Fruit fly (Drosophila melanogaster) whole organism, embryonic: ENCODE results near the gene CG11999.

Source experiments
- Atf-2 ChIP-seq: fragments of 200-800 bp; sonication (Bioruptor generic); optimal IDR thresholded peaks from 2 replicates; lab custom pipeline; 2016; ENCODE audit warnings: missing biosample characterization, missing genetic modification characterization
- Bteb2 ChIP-seq: fragments of 200-800 bp; sonication (Bioruptor generic); optimal IDR thresholded peaks from 2 replicates; lab custom pipeline; 2016; ENCODE audit warnings: missing biosample characterization, missing genetic modification characterization
- C15 ChIP-seq: fragments of 200-800 bp; sonication (Bioruptor generic); IDR thresholded peaks from 3 replicates; pipeline ENCODE4 v1.3.6; 2022; ENCODE audit warnings: missing biosample characterization, missing genetic modification characterization
- CG10147 ChIP-seq: fragments of 200-800 bp; sonication (Bioruptor generic); optimal IDR thresholded peaks from 2 replicates; lab custom pipeline; 2019; ENCODE audit warnings: missing biosample characterization, mild to moderate bottlenecking, missing genetic modification characterization, moderate library complexity
- CG1024 ChIP-seq: fragments of 200-800 bp; sonication (Bioruptor generic); IDR thresholded peaks from 2 replicates; pipeline ENCODE4 v1.3.6; 2022; ENCODE audit warnings: missing biosample characterization, missing genetic modification characterization
- CG11085 ChIP-seq: fragments of 200-800 bp; sonication (Bioruptor generic); IDR thresholded peaks from 2 replicates; pipeline ENCODE4 v1.3.6; 2022; ENCODE audit warnings: missing biosample characterization, missing genetic modification characterization
- CG12071 ChIP-seq: fragments of 200-800 bp; sonication (Bioruptor generic); optimal IDR thresholded peaks from 3 replicates; lab custom pipeline; 2018; ENCODE audit warnings: missing biosample characterization, mild to moderate bottlenecking, missing genetic modification characterization
- CG1603 ChIP-seq: fragments of 200-800 bp; sonication (Bioruptor generic); optimal IDR thresholded peaks from 2 replicates; lab custom pipeline; 2019; ENCODE audit warnings: missing biosample characterization, mild to moderate bottlenecking, missing genetic modification characterization, moderate library complexity
- CG16813 ChIP-seq: fragments of 200-800 bp; sonication (Bioruptor generic); IDR thresholded peaks from 3 replicates; pipeline ENCODE4 v1.3.6; 2022; ENCODE audit warnings: missing biosample characterization, missing genetic modification characterization; ENCODE audit not compliant: partially characterized antibody
- CG17385 ChIP-seq: fragments of 200-800 bp; sonication (Bioruptor generic); optimal IDR thresholded peaks from 3 replicates; lab custom pipeline; 2018; ENCODE audit warnings: missing biosample characterization, mild to moderate bottlenecking, missing genetic modification characterization
- CG2199 ChIP-seq: fragments of 200-800 bp; sonication (Bioruptor generic); IDR thresholded peaks from 3 replicates; pipeline ENCODE4 v1.3.6; 2022; ENCODE audit warnings: missing biosample characterization, missing genetic modification characterization
- CG32767 ChIP-seq: fragments of 200-800 bp; sonication (Bioruptor generic); IDR thresholded peaks from 2 replicates; pipeline ENCODE4 v1.3.6; 2022; ENCODE audit warnings: missing biosample characterization, missing genetic modification characterization
- CG3281 ChIP-seq: fragments of 200-800 bp; sonication (Bioruptor generic); optimal IDR thresholded peaks from 3 replicates; lab custom pipeline; 2017; ENCODE audit warnings: missing biosample characterization, mild to moderate bottlenecking, missing genetic modification characterization
- CG4424 ChIP-seq: fragments of 200-800 bp; sonication (Bioruptor generic); optimal IDR thresholded peaks from 3 replicates; lab custom pipeline; 2016; ENCODE audit warnings: missing biosample characterization, missing genetic modification characterization
- CG4730 ChIP-seq: fragments of 200-800 bp; sonication (Bioruptor generic); IDR thresholded peaks from 2 replicates; pipeline ENCODE4 v1.3.6; 2022; ENCODE audit warnings: missing biosample characterization, missing genetic modification characterization
- CG6654 ChIP-seq: fragments of 200-800 bp; sonication (Bioruptor generic); optimal IDR thresholded peaks from 2 replicates; lab custom pipeline; 2017; ENCODE audit warnings: missing biosample characterization, mild to moderate bottlenecking, missing genetic modification characterization
- CG7372 ChIP-seq: fragments of 200-800 bp; sonication (Bioruptor generic); IDR thresholded peaks from 2 replicates; pipeline ENCODE4 v1.3.6; 2022; ENCODE audit warnings: missing biosample characterization, missing genetic modification characterization
- Doc2 ChIP-seq: fragments of 200-800 bp; sonication (Bioruptor generic); IDR thresholded peaks from 2 replicates; pipeline ENCODE4 v1.3.6; 2022; ENCODE audit warnings: missing biosample characterization, missing genetic modification characterization
- E2f2 ChIP-seq: fragments of 200-800 bp; sonication (Bioruptor generic); IDR thresholded peaks from 2 replicates; pipeline ENCODE4 v1.3.6; 2022; ENCODE audit warnings: missing biosample characterization, missing genetic modification characterization
- Gsc ChIP-seq: fragments of 200-800 bp; sonication (Bioruptor generic); IDR thresholded peaks from 2 replicates; pipeline ENCODE4 v1.3.6; 2022; ENCODE audit warnings: missing biosample characterization, missing genetic modification characterization
- H15 ChIP-seq: fragments of 200-800 bp; sonication (Bioruptor generic); IDR thresholded peaks from 3 replicates; pipeline ENCODE4 v1.3.6; 2022; ENCODE audit warnings: missing biosample characterization, missing genetic modification characterization
- Hsf ChIP-seq: fragments of 200-800 bp; sonication (Bioruptor generic); optimal IDR thresholded peaks from 3 replicates; lab custom pipeline; 2016; ENCODE audit warnings: missing biosample characterization, missing genetic modification characterization
- Jarid2 ChIP-seq: fragments of 200-800 bp; sonication (Bioruptor generic); optimal IDR thresholded peaks from 3 replicates; lab custom pipeline; 2017; ENCODE audit warnings: mild to moderate bottlenecking, missing biosample characterization, missing genetic modification reagents, missing genetic modification characterization
- Mrtf ChIP-seq: fragments of 200-800 bp; sonication (Bioruptor generic); IDR thresholded peaks from 3 replicates; pipeline ENCODE4 v1.3.6; 2022; ENCODE audit warnings: missing biosample characterization, missing genetic modification characterization
- NC2β ChIP-seq: fragments of 200-800 bp; sonication (Bioruptor generic); optimal IDR thresholded peaks from 2 replicates; lab custom pipeline; 2016; ENCODE audit warnings: missing biosample characterization, missing genetic modification characterization
- NFAT ChIP-seq: fragments of 200-800 bp; sonication (Bioruptor generic); IDR thresholded peaks from 2 replicates; pipeline ENCODE4 v1.3.6; 2022; ENCODE audit warnings: missing biosample characterization, missing genetic modification characterization
- Rx ChIP-seq: fragments of 200-800 bp; sonication (Bioruptor generic); IDR thresholded peaks from 2 replicates; pipeline ENCODE4 v1.3.6; 2022; ENCODE audit warnings: missing biosample characterization, missing genetic modification characterization
- TFAM ChIP-seq: fragments of 200-800 bp; sonication (Bioruptor generic); optimal IDR thresholded peaks from 2 replicates; lab custom pipeline; 2017; ENCODE audit warnings: missing biosample characterization, missing genetic modification characterization, inconsistent platforms
- ac ChIP-seq: fragments of 200-800 bp; sonication (Bioruptor generic); optimal IDR thresholded peaks from 3 replicates; lab custom pipeline; 2017; ENCODE audit warnings: missing biosample characterization, mild to moderate bottlenecking, missing genetic modification characterization
- bowl ChIP-seq: fragments of 200-800 bp; sonication (Bioruptor generic); IDR thresholded peaks from 2 replicates; pipeline ENCODE4 v1.3.6; 2022; ENCODE audit warnings: missing biosample characterization, missing genetic modification characterization
- caup ChIP-seq: fragments of 200-800 bp; sonication (Bioruptor generic); optimal IDR thresholded peaks from 3 replicates; lab custom pipeline; 2017; ENCODE audit warnings: missing biosample characterization, mild to moderate bottlenecking, missing genetic modification characterization, moderate library complexity; ENCODE audit not compliant: severe bottlenecking
- chn ChIP-seq: fragments of 200-800 bp; sonication (Bioruptor generic); optimal IDR thresholded peaks from 2 replicates; lab custom pipeline; 2016; ENCODE audit warnings: missing biosample characterization, missing genetic modification characterization
- crol ChIP-seq: fragments of 200-800 bp; sonication (Bioruptor generic); IDR thresholded peaks from 2 replicates; pipeline ENCODE4 v1.3.6; 2022; ENCODE audit warnings: missing biosample characterization, missing genetic modification characterization
- dm ChIP-seq: fragments of 200-800 bp; sonication (Bioruptor generic); optimal IDR thresholded peaks from 3 replicates; lab custom pipeline; 2016; ENCODE audit warnings: missing biosample characterization, missing genetic modification characterization
- dmrt99B ChIP-seq: fragments of 200-800 bp; sonication (Bioruptor generic); optimal IDR thresholded peaks from 2 replicates; lab custom pipeline; 2018; ENCODE audit warnings: missing biosample characterization, mild to moderate bottlenecking, missing genetic modification characterization, moderate library complexity
- her ChIP-seq: fragments of 200-800 bp; sonication (Bioruptor generic); optimal IDR thresholded peaks from 2 replicates; lab custom pipeline; 2016; ENCODE audit warnings: missing biosample characterization, missing genetic modification characterization
- insv ChIP-seq, 2 experiments: fragments of 200-800 bp; sonication (Bioruptor generic); optimal IDR thresholded peaks; 3 replicates each; lab custom pipeline; 2016 to 2018; ENCODE audit warnings: missing biosample characterization in 2 of 2, missing genetic modification characterization in 2 of 2
- jing ChIP-seq: fragments of 200-800 bp; sonication (Bioruptor generic); optimal IDR thresholded peaks from 2 replicates; lab custom pipeline; 2018; ENCODE audit warnings: missing biosample characterization, mild to moderate bottlenecking, missing genetic modification characterization
- jumu ChIP-seq: fragments of 200-800 bp; sonication (Bioruptor generic); optimal IDR thresholded peaks from 3 replicates; lab custom pipeline; 2016; ENCODE audit warnings: missing biosample characterization, missing genetic modification characterization
- lmd ChIP-seq: fragments of 200-800 bp; sonication (Bioruptor generic); IDR thresholded peaks from 2 replicates; pipeline ENCODE4 v1.3.6; 2022; ENCODE audit warnings: missing biosample characterization, missing genetic modification characterization
- nerfin-2 ChIP-seq: fragments of 200-800 bp; sonication (Bioruptor generic); IDR thresholded peaks from 2 replicates; pipeline ENCODE4 v1.3.6; 2022; ENCODE audit warnings: missing biosample characterization, missing genetic modification characterization; ENCODE audit not compliant: partially characterized antibody
- psq ChIP-seq: fragments of 200-800 bp; sonication (Bioruptor generic); optimal IDR thresholded peaks from 2 replicates; lab custom pipeline; 2017; ENCODE audit warnings: missing biosample characterization, missing genetic modification characterization
- sd ChIP-seq: fragments of 200-800 bp; sonication (Bioruptor generic); optimal IDR thresholded peaks from 3 replicates; lab custom pipeline; 2018; ENCODE audit warnings: missing biosample characterization, mild to moderate bottlenecking, missing genetic modification characterization, moderate library complexity
- sens-2 ChIP-seq: fragments of 200-800 bp; sonication (Bioruptor generic); IDR thresholded peaks from 2 replicates; pipeline ENCODE4 v1.3.6; 2022; ENCODE audit warnings: missing biosample characterization, missing genetic modification characterization
- slbo ChIP-seq: fragments of 200-800 bp; sonication (Bioruptor generic); IDR thresholded peaks from 2 replicates; pipeline ENCODE4 v1.3.6; 2022; ENCODE audit warnings: missing biosample characterization, missing genetic modification characterization
- sqz ChIP-seq: fragments of 200-800 bp; sonication (Bioruptor generic); optimal IDR thresholded peaks from 3 replicates; lab custom pipeline; 2018; ENCODE audit warnings: missing biosample characterization, mild to moderate bottlenecking, missing genetic modification characterization
- stc ChIP-seq: fragments of 200-800 bp; sonication (Bioruptor generic); IDR thresholded peaks from 2 replicates; pipeline ENCODE4 v1.3.6; 2022; ENCODE audit warnings: missing biosample characterization, missing genetic modification characterization
- twi ChIP-seq: fragments of 200-800 bp; optimal IDR thresholded peaks from 2 replicates; lab custom pipeline; 2019; ENCODE audit warnings: missing biosample characterization, mild to moderate bottlenecking, missing genetic modification characterization, moderate library complexity
- tx ChIP-seq: fragments of 200-800 bp; sonication (Bioruptor generic); optimal IDR thresholded peaks from 2 replicates; lab custom pipeline; 2016; ENCODE audit warnings: missing biosample characterization, missing genetic modification characterization
- z ChIP-seq: fragments of 200-800 bp; sonication (Bioruptor generic); IDR thresholded peaks from 3 replicates; pipeline ENCODE4 v1.3.6; 2022; ENCODE audit warnings: missing biosample characterization, missing genetic modification characterization
- zen2 ChIP-seq: fragments of 200-800 bp; sonication (Bioruptor generic); IDR thresholded peaks from 3 replicates; pipeline ENCODE4 v1.3.6; 2022; ENCODE audit warnings: missing biosample characterization, missing genetic modification characterization; ENCODE audit not compliant: partially characterized antibody

Gene CG11999

DNA sequence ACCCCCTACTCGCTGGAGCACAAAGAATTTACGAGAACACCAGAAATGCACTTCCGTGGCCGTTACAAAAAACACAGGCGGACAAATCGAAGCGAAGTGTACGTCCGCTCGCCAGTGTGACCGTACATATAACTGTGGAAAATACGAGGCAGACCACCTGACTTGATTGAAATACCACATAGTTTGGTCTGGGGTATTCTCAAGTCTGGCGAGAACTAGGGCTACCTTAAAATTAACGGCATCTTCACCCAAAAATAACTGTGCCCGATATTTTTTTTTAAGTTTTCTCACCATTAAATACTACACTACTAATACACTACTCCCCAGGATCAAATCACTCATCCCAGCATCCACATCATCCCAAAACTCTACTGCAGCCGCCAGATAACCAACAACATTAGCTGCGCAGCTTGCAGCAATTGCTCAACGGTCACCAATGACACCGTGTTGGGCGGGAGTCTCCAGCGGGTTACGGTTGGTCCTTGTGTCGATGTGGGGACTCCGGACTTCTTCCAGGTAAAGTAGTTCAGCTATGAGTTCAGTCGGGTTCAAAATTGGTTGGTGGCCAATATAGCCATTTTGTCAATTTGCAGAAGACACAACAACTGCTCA, 13.7 kb upstream of the CG11999 start, which contains the start of gene Cerk (continued):
- TF ChIP-seq CG16813 (peak; percentile 49; the same call in 1 of the 3 replicates), sd (tag; lab: Kevin White, UChicago) (peak; percentile 41), CG4424 (GFP tag; lab: Kevin White, UChicago) (peak; percentile 1), lmd (GFP tag; lab: Robert Waterston, UW) (peak; percentile 48; the same call in 1 of the 2 replicates), Doc2 (GFP tag; lab: Robert Waterston, UW) (no peak), CG12071 (GFP tag; lab: Kevin White, UChicago) (no peak), Gsc (GFP tag; lab: Robert Waterston, UW) (no peak), Rx (GFP tag; lab: Robert Waterston, UW) (no peak), caup (GFP tag; lab: Kevin White, UChicago) (peak; percentile 30), E2f2 (peak; percentile 57), CG1024 (GFP tag; lab: Robert Waterston, UW) (no peak), Hsf (GFP tag; lab: Kevin White, UChicago) (peak; percentile 24), CG1603 (tag; lab: Kevin White, UChicago) (peak; percentile 73), CG7372 (GFP tag; lab: Robert Waterston, UW) (no peak), jumu (GFP tag; lab: Kevin White, UChicago) (peak; percentile 5), stc (GFP tag; lab: Robert Waterston, UW) (no peak), H15 (GFP tag; lab: Robert Waterston, UW) (0 out of 3 replicates have a peak, but pooled peaks have one; percentile 8), insv (GFP tag; optimal IDR thresholded peaks at IDR 0.05; lab: Kevin White, UChicago) (no peak), CG17385 (GFP tag; lab: Kevin White, UChicago) (peak; percentile 36), CG3281 (GFP tag; lab: Kevin White, UChicago) (no peak), sens-2 (no peak), chn (GFP tag; lab: Kevin White, UChicago) (peak; percentile 69), CG11085 (GFP tag; lab: Robert Waterston, UW) (peak; percentile 47; the same call in 1 of the 2 replicates), Jarid2 (GFP tag; lab: Kevin White, UChicago) (peak; percentile 93), psq (GFP tag; lab: Kevin White, UChicago) (no peak), CG32767 (GFP tag; lab: Robert Waterston, UW) (no peak), CG6654 (GFP tag; lab: Kevin White, UChicago) (peak; percentile 41), slbo (GFP tag; lab: Robert Waterston, UW) (peak; percentile 62; the same call in 1 of the 2 replicates), dm (GFP tag; lab: Kevin White, UChicago) (peak; percentile 57), jing (no peak), dmrt99B (tag; lab: Kevin White, UChicago) (no peak), CG10147 (GFP tag; lab: Kevin White, UChicago) (no peak), NFAT (GFP tag; lab: Robert Waterston, UW) (peak; percentile 65), nerfin-2 (GFP tag; lab: Robert Waterston, UW) (peak; percentile 57), bowl (no peak)
- TF ChIP-seq, all 482 proteins: peak for 212

DNA sequence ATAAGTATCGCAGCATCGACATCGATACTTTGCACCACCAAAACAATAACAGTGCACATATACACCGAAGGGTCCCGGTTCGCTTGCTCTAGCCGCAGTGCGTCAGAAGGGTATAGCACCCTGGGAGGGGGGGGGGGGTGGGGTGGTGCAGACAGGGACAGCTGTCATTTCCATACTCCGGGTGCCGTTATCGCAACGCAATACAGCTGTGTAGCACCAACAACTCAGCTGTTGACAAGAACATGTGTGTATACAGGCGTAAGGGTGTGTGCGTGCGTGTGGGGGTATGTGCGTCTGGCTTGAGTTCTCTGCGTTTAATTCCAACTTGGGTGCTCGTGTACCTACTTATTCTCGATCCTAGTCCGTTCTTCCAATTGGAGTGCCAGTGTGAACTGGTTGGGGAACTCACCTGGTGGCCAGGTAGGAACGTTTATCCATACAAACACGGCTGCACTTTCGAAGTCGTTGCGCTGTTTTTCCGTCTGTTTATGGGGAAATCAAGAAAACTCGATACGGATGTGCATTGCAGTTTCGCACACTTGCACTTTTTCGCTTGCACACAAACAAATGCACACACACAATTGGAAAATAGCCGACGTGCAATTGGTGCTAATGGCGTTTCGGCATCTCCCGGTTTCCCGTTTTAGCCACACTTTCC, 13.1 kb upstream of the CG11999 start:
- TF ChIP-seq Bteb2 (GFP tag; lab: Kevin White, UChicago) (no peak), zen2 (GFP tag; lab: Robert Waterston, UW) (peak; percentile 52; the same call in 2 of the 3 replicates), Atf-2 (GFP tag; lab: Kevin White, UChicago) (no peak), CG2199 (GFP tag; lab: Robert Waterston, UW) (peak; percentile 29; the same call in 1 of the 3 replicates), tx (GFP tag; lab: Kevin White, UChicago) (no peak), TFAM (GFP tag; lab: Kevin White, UChicago) (no peak), her (GFP tag; lab: Kevin White, UChicago) (no peak), z (GFP tag; lab: Robert Waterston, UW) (no peak), C15 (GFP tag; lab: Robert Waterston, UW) (no peak), NC2β (GFP tag; lab: Kevin White, UChicago) (no peak), Mrtf (GFP tag; lab: Robert Waterston, UW) (no peak), ac (GFP tag; lab: Kevin White, UChicago) (peak; percentile 81), CG4730 (no peak), sqz (GFP tag; lab: Kevin White, UChicago) (peak; percentile 13), twi (tag; lab: Kevin White, UChicago) (peak; percentile 75), crol (GFP tag; lab: Robert Waterston, UW) (peak; percentile 98)
